Fruit fly (Drosophila melanogaster) whole organism, embryonic: Measurements from ENCODE around the gene Dus3.

Experiments used
- ATbp ChIP-seq: fragments of 200-800 bp; sonication (Bioruptor generic); optimal IDR thresholded peaks from 2 replicates; lab custom pipeline; 2017; ENCODE audit warnings: missing biosample characterization, mild to moderate bottlenecking, missing genetic modification characterization, missing genetic modification reagents
- Blimp-1 ChIP-seq: fragments of 200-800 bp; sonication (Bioruptor generic); optimal IDR thresholded peaks from 3 replicates; lab custom pipeline; 2018; ENCODE audit warnings: missing biosample characterization, missing genetic modification characterization, mild to moderate bottlenecking, moderate library complexity, missing genetic modification reagents
- CG10267 ChIP-seq: fragments of 200-800 bp; sonication (Bioruptor generic); optimal IDR thresholded peaks from 2 replicates; lab custom pipeline; 2018; ENCODE audit warnings: missing biosample characterization, mild to moderate bottlenecking, missing genetic modification characterization, moderate library complexity
- CG10979 ChIP-seq: fragments of 200-800 bp; sonication (Bioruptor generic); optimal IDR thresholded peaks from 2 replicates; lab custom pipeline; 2018; ENCODE audit warnings: missing biosample characterization, mild to moderate bottlenecking, missing genetic modification characterization, moderate library complexity
- CG11456 ChIP-seq: fragments of 200-800 bp; sonication (Bioruptor generic); IDR thresholded peaks from 3 replicates; pipeline ENCODE4 v1.3.6; 2022; ENCODE audit warnings: missing biosample characterization, missing genetic modification characterization
- CG11723 ChIP-seq: fragments of 200-800 bp; sonication (Bioruptor generic); optimal IDR thresholded peaks from 2 replicates; lab custom pipeline; 2017; ENCODE audit warnings: missing biosample characterization, mild to moderate bottlenecking, missing genetic modification characterization
- CG12391 ChIP-seq: fragments of 200-800 bp; sonication (Bioruptor generic); optimal IDR thresholded peaks from 3 replicates; lab custom pipeline; 2018; ENCODE audit warnings: missing biosample characterization, mild to moderate bottlenecking, missing genetic modification characterization, moderate library complexity
- CG12769 ChIP-seq: fragments of 200-800 bp; sonication (Bioruptor generic); optimal IDR thresholded peaks from 2 replicates; lab custom pipeline; 2019; ENCODE audit warnings: missing biosample characterization, mild to moderate bottlenecking, missing genetic modification characterization, moderate library complexity
- CG13894 ChIP-seq: fragments of 200-800 bp; sonication (Bioruptor generic); optimal IDR thresholded peaks from 3 replicates; lab custom pipeline; 2018; ENCODE audit warnings: missing biosample characterization, mild to moderate bottlenecking, missing genetic modification characterization, moderate library complexity
- CG16815 ChIP-seq: fragments of 200-800 bp; sonication (Bioruptor generic); optimal IDR thresholded peaks from 3 replicates; lab custom pipeline; 2017; ENCODE audit warnings: missing biosample characterization, mild to moderate bottlenecking, missing genetic modification characterization
- CG17385 ChIP-seq: fragments of 200-800 bp; sonication (Bioruptor generic); optimal IDR thresholded peaks from 3 replicates; lab custom pipeline; 2018; ENCODE audit warnings: missing biosample characterization, mild to moderate bottlenecking, missing genetic modification characterization
- CG18262 ChIP-seq: fragments of 200-800 bp; optimal IDR thresholded peaks from 3 replicates; lab custom pipeline; 2019; ENCODE audit warnings: missing biosample characterization, mild to moderate bottlenecking, missing genetic modification characterization, moderate library complexity
- CG18599 ChIP-seq: fragments of 200-800 bp; sonication (Bioruptor generic); optimal IDR thresholded peaks from 3 replicates; lab custom pipeline; 2017; ENCODE audit warnings: missing biosample characterization, missing genetic modification characterization, mild to moderate bottlenecking, moderate library complexity, missing genetic modification reagents
- CG2199 ChIP-seq: fragments of 200-800 bp; sonication (Bioruptor generic); IDR thresholded peaks from 3 replicates; pipeline ENCODE4 v1.3.6; 2022; ENCODE audit warnings: missing biosample characterization, missing genetic modification characterization
- CG31441 ChIP-seq: fragments of 200-800 bp; sonication (Bioruptor generic); IDR thresholded peaks from 2 replicates; pipeline ENCODE4 v1.3.6; 2022; ENCODE audit warnings: missing biosample characterization, missing genetic modification characterization
- CG6272 ChIP-seq: fragments of 200-800 bp; sonication (Bioruptor generic); IDR thresholded peaks from 2 replicates; pipeline ENCODE4 v1.3.6; 2022; ENCODE audit warnings: missing biosample characterization, missing genetic modification characterization
- CG7357 ChIP-seq: fragments of 200-800 bp; sonication (Bioruptor generic); IDR thresholded peaks from 3 replicates; pipeline ENCODE4 v1.3.6; 2022; ENCODE audit warnings: missing biosample characterization, missing genetic modification characterization
- CG7556 ChIP-seq: fragments of 200-800 bp; sonication (Bioruptor generic); optimal IDR thresholded peaks from 2 replicates; lab custom pipeline; 2017; ENCODE audit warnings: missing biosample characterization, mild to moderate bottlenecking, missing genetic modification characterization
- CG9215 ChIP-seq: fragments of 200-800 bp; sonication (Bioruptor generic); IDR thresholded peaks from 2 replicates; pipeline ENCODE4 v1.3.6; 2022; ENCODE audit warnings: missing biosample characterization, missing genetic modification characterization
- D ChIP-seq, 2 experiments: fragments of 200-800 bp in 1 of 2; fragments of >200 bp in 1 of 2; sonication (Bioruptor generic) in 1 of 2; optimal IDR thresholded peaks; 2 replicates in 1 of 2; 3 replicates in 1 of 2; lab custom pipeline; 2017; ENCODE audit warnings: mild to moderate bottlenecking in 1 of 2, missing biosample characterization in 1 of 2, missing genetic modification characterization in 1 of 2, missing genetic modification reagents in 1 of 2
- D19A ChIP-seq: fragments of 200-800 bp; optimal IDR thresholded peaks from 3 replicates; lab custom pipeline; 2019; ENCODE audit warnings: missing biosample characterization, mild to moderate bottlenecking, missing genetic modification characterization, moderate library complexity
- Ets97D ChIP-seq: fragments of 200-800 bp; sonication (Bioruptor generic); optimal IDR thresholded peaks from 3 replicates; lab custom pipeline; 2016; ENCODE audit warnings: missing biosample characterization, missing genetic modification characterization
- Gug ChIP-seq: fragments of 200-800 bp; sonication (Bioruptor generic); IDR thresholded peaks from 4 replicates; pipeline ENCODE4 v1.3.6; 2022; ENCODE audit warnings: missing biosample characterization, missing genetic modification characterization
- HHEX ChIP-seq: fragments of 200-800 bp; sonication (Bioruptor generic); optimal IDR thresholded peaks from 3 replicates; lab custom pipeline; 2017; ENCODE audit warnings: missing biosample characterization, mild to moderate bottlenecking, missing genetic modification characterization, missing genetic modification reagents
- Hr51 ChIP-seq, 2 experiments: fragments of 200-800 bp; sonication (Bioruptor generic); optimal IDR thresholded peaks; 2 replicates in 1 of 2; 3 replicates in 1 of 2; lab custom pipeline; 2016 to 2018; ENCODE audit warnings: missing biosample characterization in 2 of 2, missing genetic modification characterization in 2 of 2, mild to moderate bottlenecking in 1 of 2, moderate library complexity in 1 of 2
- MBD-R2 ChIP-seq: fragments of 200-800 bp; sonication (Bioruptor generic); IDR thresholded peaks from 2 replicates; pipeline ENCODE4 v1.3.6; 2022; ENCODE audit warnings: missing biosample characterization, missing genetic modification characterization
- MTF-1 ChIP-seq: fragments of 200-800 bp; sonication (Bioruptor generic); optimal IDR thresholded peaks from 2 replicates; lab custom pipeline; 2018; ENCODE audit warnings: missing biosample characterization, mild to moderate bottlenecking, missing genetic modification characterization, borderline replicate concordance
- Neu2 ChIP-seq: fragments of 200-800 bp; sonication (Bioruptor generic); optimal IDR thresholded peaks from 3 replicates; lab custom pipeline; 2016; ENCODE audit warnings: missing biosample characterization, missing genetic modification characterization, borderline replicate concordance
- Ptx1 ChIP-seq: fragments of 200-800 bp; sonication (Bioruptor generic); IDR thresholded peaks from 2 replicates; pipeline ENCODE4 v1.3.6; 2022; ENCODE audit warnings: missing biosample characterization, missing genetic modification characterization
- Sox102F ChIP-seq: fragments of 200-800 bp; sonication (Bioruptor generic); optimal IDR thresholded peaks from 2 replicates; lab custom pipeline; 2018; ENCODE audit warnings: missing biosample characterization, mild to moderate bottlenecking, missing genetic modification characterization, moderate library complexity
- Ssrp ChIP-seq: fragments of 200-800 bp; sonication (Bioruptor generic); optimal IDR thresholded peaks from 2 replicates; lab custom pipeline; 2018; ENCODE audit warnings: missing biosample characterization, mild to moderate bottlenecking, missing genetic modification characterization, moderate library complexity
- TFAM ChIP-seq: fragments of 200-800 bp; sonication (Bioruptor generic); optimal IDR thresholded peaks from 2 replicates; lab custom pipeline; 2017; ENCODE audit warnings: missing biosample characterization, missing genetic modification characterization, inconsistent platforms
- Xbp1 ChIP-seq: fragments of 200-800 bp; sonication (Bioruptor generic); optimal IDR thresholded peaks from 3 replicates; lab custom pipeline; 2016; ENCODE audit warnings: missing biosample characterization, mild to moderate bottlenecking, missing genetic modification characterization
- YL-1 ChIP-seq: fragments of 200-800 bp; sonication (Bioruptor generic); optimal IDR thresholded peaks from 3 replicates; lab custom pipeline; 2017; ENCODE audit warnings: missing biosample characterization, mild to moderate bottlenecking, missing genetic modification characterization
- ci ChIP-seq: fragments of 200-800 bp; sonication (Bioruptor generic); IDR thresholded peaks from 3 replicates; pipeline ENCODE4 v1.3.6; 2022; ENCODE audit warnings: missing biosample characterization, missing genetic modification characterization
- crp ChIP-seq, 2 experiments: fragments of 200-800 bp; sonication (Bioruptor generic); optimal IDR thresholded peaks; 2 replicates in 1 of 2; 3 replicates in 1 of 2; lab custom pipeline; 2017; ENCODE audit warnings: missing biosample characterization in 2 of 2, missing genetic modification characterization in 2 of 2, mild to moderate bottlenecking in 1 of 2, moderate library complexity in 1 of 2
- dmrt11E ChIP-seq: fragments of 200-800 bp; sonication (Bioruptor generic); optimal IDR thresholded peaks from 3 replicates; lab custom pipeline; 2018; ENCODE audit warnings: missing biosample characterization, mild to moderate bottlenecking, missing genetic modification characterization, moderate library complexity
- dmrt99B ChIP-seq: fragments of 200-800 bp; sonication (Bioruptor generic); optimal IDR thresholded peaks from 2 replicates; lab custom pipeline; 2018; ENCODE audit warnings: missing biosample characterization, mild to moderate bottlenecking, missing genetic modification characterization, moderate library complexity
- grau ChIP-seq: fragments of 200-800 bp; optimal IDR thresholded peaks from 3 replicates; lab custom pipeline; 2019; ENCODE audit warnings: missing biosample characterization, mild to moderate bottlenecking, missing genetic modification characterization, moderate library complexity
- nmo ChIP-seq: fragments of 200-800 bp; sonication (Bioruptor generic); optimal IDR thresholded peaks from 2 replicates; lab custom pipeline; 2018; ENCODE audit warnings: missing biosample characterization, mild to moderate bottlenecking, missing genetic modification characterization, moderate library complexity
- pnt ChIP-seq: fragments of 200-800 bp; sonication (Bioruptor generic); optimal IDR thresholded peaks from 3 replicates; lab custom pipeline; 2016; ENCODE audit warnings: missing biosample characterization, missing genetic modification characterization
- prd ChIP-seq, 3 experiments: fragments of >200 bp in 2 of 3; fragments of 200-800 bp in 1 of 3; sonication (Bioruptor generic) in 1 of 3; optimal IDR thresholded peaks in 2 of 3; IDR thresholded peaks in 1 of 3; 2 replicates in 2 of 3; 3 replicates in 1 of 3; pipeline versions ENCODE4 v1.3.6 to Lab custom; 2017 to 2022; ENCODE audit warnings: missing biosample characterization in 1 of 3, missing genetic modification characterization in 1 of 3
- rib ChIP-seq: fragments of 200-800 bp; sonication (Bioruptor generic); IDR thresholded peaks from 2 replicates; pipeline ENCODE4 v1.3.6; 2022; ENCODE audit warnings: missing biosample characterization, missing genetic modification characterization
- seq ChIP-seq: fragments of 200-800 bp; sonication (Bioruptor generic); IDR thresholded peaks from 2 replicates; pipeline ENCODE4 v1.3.6; 2022; ENCODE audit warnings: missing biosample characterization, missing genetic modification characterization
- sisA ChIP-seq: fragments of 200-800 bp; sonication (Bioruptor generic); IDR thresholded peaks from 2 replicates; pipeline ENCODE4 v1.3.6; 2022; ENCODE audit warnings: missing biosample characterization, missing genetic modification characterization
- toy ChIP-seq: fragments of 200-800 bp; sonication (Bioruptor generic); IDR thresholded peaks from 2 replicates; pipeline ENCODE4 v1.3.6; 2022; ENCODE audit warnings: missing biosample characterization, missing genetic modification characterization
- zfh1 ChIP-seq: fragments of 200-800 bp; sonication (Bioruptor generic); IDR thresholded peaks from 3 replicates; pipeline ENCODE4 v1.3.6; 2022; ENCODE audit warnings: missing biosample characterization, missing genetic modification characterization

Gene Dus3

DNA sequence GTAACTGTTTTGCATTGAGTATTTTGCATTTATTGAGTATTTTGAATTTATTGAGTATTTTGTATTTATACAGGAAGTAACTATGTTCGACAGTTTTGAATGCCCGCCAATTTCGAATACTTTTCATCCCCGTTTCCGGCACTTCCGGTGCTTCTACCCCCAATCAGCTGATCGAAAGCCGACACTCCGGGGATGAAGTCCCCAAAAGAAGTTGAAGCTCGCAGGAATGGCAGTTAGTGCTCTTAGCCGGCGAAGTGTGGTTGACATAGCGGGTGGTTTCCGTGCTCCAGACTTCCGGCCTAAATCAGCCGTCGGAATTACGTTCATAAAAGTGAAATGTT lies 37.4 kb downstream of the Dus3 start, which contains the start of gene sick (continued):
- TF ChIP-seq CG7357 (GFP tag; lab: Robert Waterston, UW) (0 out of 3 replicates have a peak, but pooled peaks have one; percentile 1), MBD-R2 (no peak), ATbp (GFP tag; lab: Kevin White, UChicago) (peak; percentile 36), rib (GFP tag; lab: Robert Waterston, UW) (no peak), crp (GFP tag; optimal IDR thresholded peaks at IDR 0.05; lab: Kevin White, UChicago) (peak in 1 of 2 experiments; percentile 70), seq (GFP tag; lab: Robert Waterston, UW) (no peak), CG6272 (GFP tag; lab: Robert Waterston, UW) (no peak), YL-1 (GFP tag; lab: Kevin White, UChicago) (no peak), Neu2 (GFP tag; lab: Kevin White, UChicago) (no peak), CG2199 (GFP tag; lab: Robert Waterston, UW) (no peak), CG11723 (GFP tag; lab: Kevin White, UChicago) (peak; percentile 7), TFAM (GFP tag; lab: Kevin White, UChicago) (no peak)

DNA sequence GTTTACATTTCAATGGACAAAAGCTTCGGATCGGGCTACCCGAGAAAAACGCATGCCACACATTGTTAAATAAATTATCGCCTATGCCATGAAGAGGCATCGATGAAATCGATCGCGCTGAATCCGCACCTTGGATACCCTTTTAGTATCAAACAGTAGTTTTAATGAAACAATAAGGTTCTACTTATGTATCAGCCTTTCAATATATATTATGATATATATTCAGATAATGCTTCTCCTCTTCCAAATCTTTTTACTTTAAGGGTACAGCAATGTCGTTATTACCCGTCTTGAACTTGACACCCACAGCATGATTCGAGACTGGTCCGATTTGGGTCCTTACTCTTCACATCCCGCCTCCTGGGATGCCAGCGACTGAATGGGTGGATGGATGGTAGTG lies 41.3 kb downstream of the Dus3 start:
- TF ChIP-seq Ptx1 (GFP tag; lab: Robert Waterston, UW) (0 out of 2 replicates have a peak, but pooled peaks have one; percentile 21), pnt (GFP tag; lab: Kevin White, UChicago) (no peak), CG10267 (tag; lab: Kevin White, UChicago) (peak; percentile 25), Ets97D (GFP tag; lab: Kevin White, UChicago) (no peak), D19A (tag; lab: Kevin White, UChicago) (peak; percentile 95), CG9215 (0 out of 2 replicates have a peak, but pooled peaks have one; percentile 9), CG12391 (tag; lab: Kevin White, UChicago) (peak; percentile 29), nmo (GFP tag; lab: Kevin White, UChicago) (peak; percentile 14), Blimp-1 (peak; percentile 36), Hr51 (GFP tag; optimal IDR thresholded peaks at IDR 0.05; lab: Kevin White, UChicago) (peak in 1 of 2 experiments; percentile 32), dmrt99B (peak; percentile 59), MTF-1 (GFP tag; lab: Kevin White, UChicago) (no peak), toy (GFP tag; lab: Robert Waterston, UW) (no peak), CG10979 (tag; lab: Kevin White, UChicago) (peak; percentile 43), CG7556 (GFP tag; lab: Kevin White, UChicago) (peak; percentile 30), CG12769 (tag; lab: Kevin White, UChicago) (peak; percentile 15), Ssrp (tag; lab: Kevin White, UChicago) (peak; percentile 22), CG13894 (tag; lab: Kevin White, UChicago) (no peak), ci (GFP tag; lab: Robert Waterston, UW) (peak; percentile 53; the same call in 1 of the 3 replicates), prd (optimal IDR thresholded peaks at IDR 0.05; lab: Kevin White, UChicago) (no peak), prd (GFP tag; IDR thresholded peaks at IDR 0.05; lab: Robert Waterston, UW) (peak; percentile 18; the same call in 1 of the 3 replicates), Xbp1 (GFP tag; lab: Kevin White, UChicago) (peak; percentile 4), CG16815 (GFP tag; lab: Kevin White, UChicago) (no peak), CG18599 (GFP tag; lab: Kevin White, UChicago) (peak; percentile 36), Sox102F (GFP tag; lab: Kevin White, UChicago) (peak; percentile 45), CG18262 (tag; lab: Kevin White, UChicago) (peak; percentile 31), zfh1 (GFP tag; lab: Robert Waterston, UW) (0 out of 3 replicates have a peak, but pooled peaks have one; percentile 32), Gug (GFP tag; lab: Robert Waterston, UW) (no peak), D (optimal IDR thresholded peaks at IDR 0.05; lab: Kevin White, UChicago) (no peak), D (GFP tag; optimal IDR thresholded peaks at IDR 0.05; lab: Kevin White, UChicago) (peak; percentile 22), CG31441 (peak; percentile 29; the same call in 1 of the 2 replicates), grau (peak; percentile 50), CG11456 (GFP tag; lab: Robert Waterston, UW) (no peak), CG17385 (GFP tag; lab: Kevin White, UChicago) (peak; percentile 26), HHEX (GFP tag; lab: Kevin White, UChicago) (peak; percentile 28), dmrt11E (tag; lab: Kevin White, UChicago) (peak; percentile 21), sisA (no peak)
